Worm (Caenorhabditis elegans) whole organism, late embryonic: Measurements from ENCODE around the gene Y54G2A.45.

ENCODE experiments used
- K09A11.1 ChIP-seq: sonication (generic microtip); optimal IDR thresholded peaks from 2 replicates; lab custom pipeline; 2017; ENCODE audit warnings: antibody characterized with exemption, mild to moderate bottlenecking, missing genetic modification characterization, missing compliant biosample characterization; ENCODE audit not compliant: insufficient read depth
- ama-1 ChIP-seq: fragments of 150-350 bp; optimal IDR thresholded peaks from 2 replicates; lab custom pipeline; 2014
- lin-11 ChIP-seq: fragments of 200-800 bp; sonication (Bioruptor generic); optimal IDR thresholded peaks from 2 replicates; lab custom pipeline; 2018; ENCODE audit warnings: mild to moderate bottlenecking, missing genetic modification characterization, missing compliant biosample characterization
- nhr-11 ChIP-seq: fragments of 150-350 bp; optimal IDR thresholded peaks from 2 replicates; lab custom pipeline; 2014; ENCODE audit warnings: missing biosample characterization, missing genetic modification characterization
- odd-2 ChIP-seq: sonication (generic microtip); optimal IDR thresholded peaks from 2 replicates; lab custom pipeline; 2017; ENCODE audit warnings: antibody characterized with exemption, mild to moderate bottlenecking, missing genetic modification characterization, missing compliant biosample characterization
- syd-9 ChIP-seq: sonication (generic microtip); optimal IDR thresholded peaks from 2 replicates; lab custom pipeline; 2016; ENCODE audit warnings: mild to moderate bottlenecking, missing genetic modification characterization, moderate library complexity, missing compliant biosample characterization
- zip-5 ChIP-seq: sonication (generic microtip); optimal IDR thresholded peaks from 2 replicates; lab custom pipeline; 2016; ENCODE audit warnings: missing genetic modification characterization, missing compliant biosample characterization

DNA sequence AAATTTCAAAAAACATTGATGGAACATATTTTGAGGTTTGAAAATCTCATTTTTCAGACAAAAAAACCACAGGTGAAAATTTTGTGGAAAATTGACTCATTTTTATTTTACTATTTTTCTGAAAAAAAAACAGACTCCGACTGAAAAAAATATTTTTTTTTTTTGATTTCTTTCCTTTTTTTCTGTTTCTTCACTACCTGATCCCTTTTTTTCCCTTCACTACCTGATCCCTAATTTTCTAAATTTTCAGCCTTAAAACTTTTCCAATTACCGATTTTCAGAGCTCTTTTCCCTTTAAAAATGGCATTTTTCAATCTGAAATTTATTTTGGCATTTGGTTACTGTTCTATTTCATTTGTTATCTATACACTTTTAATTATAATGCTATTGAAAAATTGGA, 43.3 kb upstream of the Y54G2A.45 start, which contains the start of gene Y54G2A.77:
- no peak for TF ChIP-seq odd-2
- TF ChIP-seq lin-11 (tag; lab: Kevin White, UChicago), result no peak
- TF ChIP-seq nhr-11 (tag; lab: Kevin White, UChicago), result no peak
- TF ChIP-seq K09A11.1 (tag; lab: Kevin White, UChicago), result no peak
- no peak for TF ChIP-seq ama-1 (lab: Kevin White, UChicago)
- TF ChIP-seq zip-5 (tag; lab: Kevin White, UChicago), result no peak
- TF ChIP-seq syd-9 (tag; lab: Kevin White, UChicago), result no peak
